Fruit fly (Drosophila melanogaster): ENCODE data around the gene CG17572.

dm6 chr2L:19089385-19089784, 15.4 kb upstream of the CG17572 start:
- TF ChIP-seq usp (GFP tag; optimal IDR thresholded peaks at IDR 0.05) (no peak), psq (optimal IDR thresholded peaks at IDR 0.05) (no peak), CG8478 (optimal IDR thresholded peaks at IDR 0.05) (no peak), Dll (optimal IDR thresholded peaks at IDR 0.05) (no peak), pan (optimal IDR thresholded peaks at IDR 0.05) (no peak), EcR (GFP tag; optimal IDR thresholded peaks at IDR 0.05) (no peak)
